Fruit fly (Drosophila melanogaster) Kc167 (cell line): ENCODE data around the gene CG9518.

Source experiments
- Myc ChIP-seq: fragments of >200 bp; optimal IDR thresholded peaks from 2 replicates; lab custom pipeline; 2017; ENCODE audit warnings: missing external identifiers
- Sin3A ChIP-seq: fragments of >200 bp; optimal IDR thresholded peaks from 2 replicates; lab custom pipeline; 2018; ENCODE audit warnings: missing external identifiers
- h ChIP-seq: fragments of >200 bp; optimal IDR thresholded peaks from 3 replicates; lab custom pipeline; 2018; ENCODE audit warnings: missing external identifiers
- insv ChIP-seq: fragments of >200 bp; optimal IDR thresholded peaks from 3 replicates; lab custom pipeline; 2018; ENCODE audit warnings: missing external identifiers
- psq ChIP-seq: fragments of >200 bp; optimal IDR thresholded peaks from 2 replicates; lab custom pipeline; 2017; ENCODE audit warnings: missing external identifiers
- ttk ChIP-seq: sonication (Bioruptor generic); optimal IDR thresholded peaks from 2 replicates; lab custom pipeline; 2017; ENCODE audit warnings: missing external identifiers

CG9518 gene

DNA sequence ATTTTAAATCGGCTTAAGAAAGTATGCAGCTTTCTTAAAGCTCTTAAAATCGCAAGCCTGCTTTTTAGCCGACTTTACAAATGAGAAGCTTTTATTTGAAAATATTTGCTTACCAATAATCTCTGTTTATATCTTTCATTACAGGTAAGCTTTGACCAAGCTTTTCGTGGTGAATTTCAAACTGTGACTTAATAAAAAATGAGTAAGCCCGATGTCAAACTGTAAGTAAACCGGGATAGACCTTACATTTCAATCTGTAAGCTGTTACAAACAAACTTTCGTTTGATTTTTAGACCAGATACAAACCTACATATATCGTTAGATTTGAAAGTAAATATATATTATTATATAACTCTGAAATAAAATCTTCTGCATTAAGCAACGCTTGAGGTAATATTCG, 14.6 kb upstream of the CG9518 start:
- TF ChIP-seq Myc (lab: Kevin White, UChicago): no peak
- TF ChIP-seq ttk (lab: Kevin White, UChicago): no peak
- no peak for TF ChIP-seq psq (lab: Kevin White, UChicago)
- TF ChIP-seq h (lab: Kevin White, UChicago): no peak
- TF ChIP-seq insv (lab: Kevin White, UChicago): no peak
- TF ChIP-seq Sin3A (lab: Kevin White, UChicago): no peak

DNA sequence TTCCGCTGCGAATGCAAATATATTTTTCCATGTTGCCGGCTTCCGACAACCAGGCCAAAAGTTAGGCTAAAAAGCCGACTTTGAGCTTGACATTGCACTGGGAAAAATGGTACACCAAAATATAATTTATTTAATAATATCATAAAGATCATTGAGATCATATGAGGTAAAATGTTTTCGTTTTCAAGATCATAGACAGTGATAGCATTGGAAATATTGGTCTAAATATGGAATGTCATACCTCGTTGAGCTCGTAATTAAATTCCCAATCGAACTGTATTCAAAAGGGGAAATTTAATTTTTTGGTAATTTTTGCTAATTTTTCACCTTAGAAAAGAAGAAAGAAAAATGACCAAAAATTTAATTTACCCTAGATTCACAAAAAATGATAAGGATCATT, 13.0 kb upstream of the CG9518 start:
- TF ChIP-seq Myc (lab: Kevin White, UChicago) (no peak), Sin3A (lab: Kevin White, UChicago) (no peak), ttk (lab: Kevin White, UChicago) (no peak), insv (lab: Kevin White, UChicago) (no peak), psq (lab: Kevin White, UChicago) (no peak), h (lab: Kevin White, UChicago) (no peak)

DNA sequence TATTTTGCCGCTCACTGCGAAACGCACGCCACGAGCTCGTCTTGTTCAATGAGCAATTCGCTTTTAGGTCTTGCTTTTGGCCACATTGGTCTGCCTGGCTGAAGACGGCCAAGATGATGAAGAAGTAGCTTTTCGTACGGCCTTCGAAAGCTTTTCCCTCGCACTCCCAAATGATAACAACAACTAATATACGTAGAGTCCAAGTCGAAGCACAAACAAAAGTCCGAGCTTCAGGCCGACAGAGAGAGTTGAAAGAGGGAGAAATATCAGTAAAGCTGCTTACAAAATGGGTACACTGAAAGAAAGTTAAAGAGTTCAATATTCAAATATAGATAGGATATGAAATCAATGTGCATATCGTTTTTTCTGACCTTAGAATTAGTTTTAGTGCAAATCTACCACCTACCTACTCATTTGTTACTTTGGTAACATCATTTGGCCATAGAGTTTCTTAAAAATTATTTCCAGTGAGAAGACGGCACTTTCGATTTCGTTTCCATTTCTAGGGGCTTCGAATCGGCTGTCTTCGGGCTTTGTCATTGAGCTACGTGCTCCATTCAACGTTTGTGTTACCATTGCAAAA, 11.6 kb upstream of the CG9518 start, which contains the start of the genes CG45064 and CG45065:
CG45064 (minus strand) TSS at position 51 of the 583 bp plus-strand sequence.
CG45065 (minus strand) TSS at position 51 of the 583 bp plus-strand sequence.
- TF ChIP-seq h (lab: Kevin White, UChicago) (no peak), insv (lab: Kevin White, UChicago) (no peak), Sin3A (lab: Kevin White, UChicago) (no peak)

DNA sequence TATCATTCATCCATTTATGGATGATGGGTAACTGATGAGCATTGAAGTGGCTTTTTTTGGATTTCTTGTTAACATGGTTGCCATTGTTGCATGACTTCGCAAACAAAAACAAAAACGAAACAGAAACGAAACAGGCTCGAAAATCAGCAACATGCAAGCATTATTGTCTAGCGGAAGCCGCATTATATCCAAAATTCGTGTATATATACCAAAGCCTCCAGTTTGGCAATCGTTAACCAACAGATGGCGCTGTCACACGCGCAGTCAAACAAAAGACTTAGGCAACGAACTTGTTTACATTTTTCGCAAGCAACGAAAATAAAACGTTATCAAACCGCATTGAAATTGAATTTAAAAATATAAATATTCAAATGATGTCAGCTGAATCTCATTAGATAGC, 7.9 kb upstream of the CG9518 start:
- TF ChIP-seq Myc (lab: Kevin White, UChicago): no peak
- no peak for TF ChIP-seq Sin3A (lab: Kevin White, UChicago)
- TF ChIP-seq ttk (lab: Kevin White, UChicago): no peak

DNA sequence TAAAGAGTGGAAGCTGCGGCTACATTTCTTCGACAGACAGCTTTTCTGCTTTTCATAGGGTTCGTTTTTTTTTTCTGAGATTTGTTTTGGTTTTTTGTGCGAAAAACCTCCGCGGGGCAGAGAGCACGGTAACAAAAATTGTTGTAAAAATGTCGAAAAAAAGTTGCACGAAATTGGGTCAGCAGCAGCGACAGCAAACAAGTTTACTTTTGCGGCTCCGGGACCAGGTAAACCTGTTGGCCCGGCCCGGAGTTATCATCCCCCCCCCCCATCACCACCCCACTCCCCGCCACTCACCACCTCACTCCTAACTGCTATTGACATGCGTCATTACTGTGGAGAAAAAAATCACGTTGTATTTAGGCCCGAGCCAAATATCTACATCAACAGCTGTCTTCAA, 2.6 kb downstream of the CG9518 start:
- TF ChIP-seq insv (lab: Kevin White, UChicago): no peak
- TF ChIP-seq Myc (lab: Kevin White, UChicago): no peak

DNA sequence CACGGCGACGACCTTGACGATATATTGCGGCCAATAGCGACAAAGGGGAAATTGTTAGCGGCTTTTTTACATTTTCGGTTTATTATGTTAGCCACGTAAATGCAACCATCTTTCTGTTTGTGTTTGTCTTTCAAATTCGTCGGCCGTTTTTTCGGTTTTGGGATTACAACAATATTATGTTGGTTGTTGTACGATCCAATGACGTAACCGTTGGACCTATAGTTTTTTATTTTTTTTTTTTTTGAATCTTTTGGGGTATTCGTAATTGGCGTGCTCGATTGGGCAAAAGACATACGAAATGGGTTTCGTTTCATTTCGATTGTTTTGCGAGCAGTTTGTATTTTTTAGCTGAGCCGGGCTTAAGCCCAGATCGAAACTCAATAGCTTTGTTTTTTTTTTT, 4.1 kb downstream of the CG9518 start:
- no peak for TF ChIP-seq insv (lab: Kevin White, UChicago)
- TF ChIP-seq Sin3A (lab: Kevin White, UChicago): no peak
- no peak for TF ChIP-seq h (lab: Kevin White, UChicago)
- no peak for TF ChIP-seq Myc (lab: Kevin White, UChicago)
- TF ChIP-seq psq (lab: Kevin White, UChicago): no peak
- TF ChIP-seq ttk (lab: Kevin White, UChicago): no peak

DNA sequence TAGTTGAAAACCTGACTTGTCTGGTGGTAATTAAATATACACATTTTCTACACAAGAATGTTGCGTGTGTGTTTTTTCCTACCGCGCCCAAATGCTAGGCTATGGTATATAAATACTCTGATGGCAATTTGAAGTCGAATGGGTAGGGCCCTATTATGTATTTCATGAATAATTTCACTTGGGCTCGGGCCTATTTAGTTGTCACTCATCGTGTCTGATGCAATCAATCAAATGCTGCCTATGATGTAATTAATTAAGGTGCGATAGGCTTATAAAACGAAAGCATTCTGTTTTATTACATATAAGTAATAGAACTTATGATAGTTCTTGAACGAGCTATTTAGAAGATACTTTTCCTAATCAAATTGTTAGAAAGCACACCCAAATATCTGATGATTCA, 8.5 kb downstream of the CG9518 start:
- no peak for TF ChIP-seq psq (lab: Kevin White, UChicago)
- TF ChIP-seq Sin3A (lab: Kevin White, UChicago): no peak
- TF ChIP-seq insv (lab: Kevin White, UChicago): no peak
- TF ChIP-seq Myc (lab: Kevin White, UChicago): no peak
- TF ChIP-seq h (lab: Kevin White, UChicago): no peak
- TF ChIP-seq ttk (lab: Kevin White, UChicago): no peak

DNA sequence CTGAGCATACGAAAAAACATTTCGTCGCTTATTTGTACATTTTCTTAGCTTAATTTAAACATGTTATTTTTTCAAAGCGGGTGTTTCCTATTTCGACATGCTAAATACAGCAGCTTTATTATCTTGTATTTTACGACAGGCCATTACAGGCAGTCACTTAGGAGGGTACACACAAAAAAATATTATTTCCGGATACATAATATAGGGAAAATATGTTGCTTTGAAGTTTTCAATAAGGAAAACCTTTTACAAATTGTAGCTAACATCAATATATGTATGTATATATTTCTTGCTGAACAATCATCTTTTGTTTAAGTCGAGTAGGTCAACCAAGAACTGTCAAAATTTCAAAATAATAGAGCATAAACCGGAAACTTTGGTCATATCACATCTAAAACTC, 12.0 kb downstream of the CG9518 start, which contains the start of gene CG46399:
CG46399 (plus strand) TSS at position 301 of the 400 bp plus-strand sequence.
- TF ChIP-seq Myc (lab: Kevin White, UChicago) (no peak), h (lab: Kevin White, UChicago) (no peak), insv (lab: Kevin White, UChicago) (no peak), psq (lab: Kevin White, UChicago) (no peak), ttk (lab: Kevin White, UChicago) (no peak), Sin3A (lab: Kevin White, UChicago) (no peak)

DNA sequence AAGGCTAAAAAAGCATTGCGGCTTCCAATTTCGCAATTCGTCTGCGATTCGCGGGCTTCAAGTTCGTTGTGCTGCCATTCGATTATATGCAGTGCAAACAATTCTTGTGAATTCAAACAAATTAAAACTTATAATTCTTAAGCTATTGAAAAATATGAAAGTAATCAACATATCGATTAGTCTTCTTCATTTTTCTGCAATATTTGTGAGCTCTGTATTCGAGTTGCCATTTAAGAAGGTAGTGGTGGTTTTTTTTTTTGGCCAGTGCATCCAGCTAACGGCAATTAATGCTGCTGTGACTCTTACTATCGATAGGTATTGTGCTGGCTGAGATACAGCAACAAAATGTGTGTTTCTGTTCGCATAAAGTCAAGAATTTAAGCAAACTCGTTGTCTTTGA, 13.1 kb downstream of the CG9518 start:
- TF ChIP-seq psq (lab: Kevin White, UChicago) (no peak), insv (lab: Kevin White, UChicago) (no peak), ttk (lab: Kevin White, UChicago) (no peak), Sin3A (lab: Kevin White, UChicago) (no peak), Myc (lab: Kevin White, UChicago) (no peak), h (lab: Kevin White, UChicago) (no peak)

DNA sequence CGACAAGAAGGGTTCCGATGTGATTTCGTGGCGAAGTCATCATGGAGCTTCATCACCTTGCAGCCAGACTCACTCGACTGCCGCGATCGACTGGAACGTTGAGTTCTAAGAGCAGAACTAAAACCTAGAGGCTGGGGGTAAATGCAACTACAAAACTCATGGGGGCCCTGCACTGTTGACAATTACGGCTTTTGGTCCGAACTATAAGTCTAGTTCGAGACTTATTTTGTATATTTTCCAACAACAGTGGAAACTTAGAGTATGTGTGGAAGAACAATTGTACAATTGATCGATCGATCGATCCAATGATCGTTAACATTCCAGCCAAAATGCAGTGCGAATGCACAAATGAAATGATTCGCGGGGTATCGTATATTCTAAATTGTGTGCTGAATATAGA, 14.7 kb downstream of the CG9518 start, which contains the start of gene CG9519:
CG9519 (minus strand) TSS at position 101 of the 400 bp plus-strand sequence.
- no peak for TF ChIP-seq psq (lab: Kevin White, UChicago)
- TF ChIP-seq Sin3A (lab: Kevin White, UChicago): no peak
- TF ChIP-seq ttk (lab: Kevin White, UChicago): no peak
- TF ChIP-seq insv (lab: Kevin White, UChicago): no peak
- TF ChIP-seq Myc (lab: Kevin White, UChicago): no peak
- TF ChIP-seq h (lab: Kevin White, UChicago): no peak

DNA sequence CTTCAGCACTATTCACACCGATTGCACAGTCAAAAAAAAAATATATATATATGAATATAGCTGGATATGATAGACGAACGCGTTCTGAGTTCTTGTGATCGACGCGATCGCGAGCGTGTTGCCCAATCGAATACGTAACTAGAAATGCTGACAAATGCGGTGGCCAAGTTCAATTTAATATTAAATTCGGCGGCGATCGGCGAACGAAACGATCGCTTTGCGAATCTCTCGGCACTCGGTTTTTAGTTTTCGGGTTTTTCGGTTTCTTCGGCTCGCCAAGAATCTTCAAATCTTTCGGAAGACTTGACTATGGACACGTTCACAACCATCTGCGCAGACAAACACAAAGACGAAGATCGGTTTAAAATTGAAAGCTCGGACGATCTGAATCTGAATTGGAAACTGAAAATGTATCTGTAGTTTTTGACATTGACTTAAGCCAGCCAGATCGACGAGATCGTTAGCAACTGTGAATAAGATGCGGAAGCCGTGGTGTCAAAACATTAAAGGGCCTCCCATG, 17.8 kb downstream of the CG9518 start, which contains the start of gene CG9521:
CG9521 (minus strand) TSS at position 117 of the 520 bp plus-strand sequence.
- TF ChIP-seq Myc (lab: Kevin White, UChicago) (no peak), insv (lab: Kevin White, UChicago) (no peak), h (lab: Kevin White, UChicago) (no peak), psq (lab: Kevin White, UChicago) (no peak)

DNA sequence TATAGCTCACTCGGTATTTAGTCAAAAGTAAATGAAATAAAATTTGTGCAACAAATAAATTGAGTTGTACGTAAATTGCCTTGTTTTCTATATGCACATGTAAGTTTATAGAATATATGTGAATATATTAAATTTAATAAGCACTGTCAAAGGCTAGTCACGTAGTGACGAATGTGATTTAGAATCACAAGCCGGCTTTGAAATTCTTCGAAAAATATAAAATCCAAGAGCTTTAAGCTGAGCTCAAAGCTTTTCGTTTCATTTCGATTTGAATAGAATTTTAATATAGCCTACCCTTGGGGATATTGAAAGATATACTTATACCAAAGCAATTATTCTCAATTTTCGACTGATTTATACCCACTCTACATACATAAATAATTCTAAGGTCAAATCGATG, 20.9 kb downstream of the CG9518 start:
- TF ChIP-seq h (lab: Kevin White, UChicago): no peak
- TF ChIP-seq psq (lab: Kevin White, UChicago): no peak
- TF ChIP-seq Sin3A (lab: Kevin White, UChicago): no peak
- TF ChIP-seq insv (lab: Kevin White, UChicago): no peak
- TF ChIP-seq ttk (lab: Kevin White, UChicago): no peak
- TF ChIP-seq Myc (lab: Kevin White, UChicago): no peak
